Fruit fly (Drosophila melanogaster): ENCODE measurements around the gene CYLD.

CYLD gene

DNA sequence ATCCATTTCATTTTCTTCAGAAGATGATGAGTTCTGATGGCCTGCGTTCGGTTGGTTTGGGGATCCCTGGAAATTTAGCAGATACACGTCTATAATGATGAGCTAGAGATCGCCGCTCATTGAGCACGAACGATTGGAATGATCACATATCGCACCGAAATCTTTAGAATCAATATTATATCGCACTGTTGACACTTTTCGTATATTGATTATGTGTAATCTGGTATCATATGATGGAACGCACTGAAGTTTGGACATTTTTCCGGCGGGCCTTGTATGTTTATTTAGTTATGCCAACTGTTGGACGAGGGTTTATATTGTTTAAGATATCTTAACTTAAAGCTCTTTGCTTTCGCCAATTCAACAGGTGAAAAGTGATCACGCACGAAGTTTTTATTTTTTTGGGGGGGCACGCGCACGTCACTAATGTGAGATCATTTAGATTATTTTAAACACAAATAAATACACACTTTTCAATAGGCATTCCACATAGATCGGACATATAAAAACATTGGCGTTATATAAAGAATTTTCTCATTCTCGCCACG lies 21.5 kb upstream of the CYLD start (continued):
- TF ChIP-seq ro (GFP tag; IDR thresholded peaks at IDR 0.05) (no peak), gro (GFP tag; optimal IDR thresholded peaks at IDR 0.05) (no peak), scrt (GFP tag; optimal IDR thresholded peaks at IDR 0.05) (no peak), cad (GFP tag; optimal IDR thresholded peaks at IDR 0.05) (no peak), Dip3 (GFP tag; optimal IDR thresholded peaks at IDR 0.05) (no peak), D19B (GFP tag; optimal IDR thresholded peaks at IDR 0.05) (peak; percentile 12), en (GFP tag; optimal IDR thresholded peaks at IDR 0.05) (peak; percentile 15), H15 (GFP tag; IDR thresholded peaks at IDR 0.05) (0 out of 3 replicates have a peak, but pooled peaks have one; percentile 10), bowl (GFP tag; IDR thresholded peaks at IDR 0.05) (no peak), mam (GFP tag; optimal IDR thresholded peaks at IDR 0.05) (no peak), emc (GFP tag; optimal IDR thresholded peaks at IDR 0.05) (no peak), HLH3B (GFP tag; IDR thresholded peaks at IDR 0.05) (no peak), E2f1 (GFP tag; IDR thresholded peaks at IDR 0.05) (no peak), ac (GFP tag; optimal IDR thresholded peaks at IDR 0.05) (no peak), CG1602 (GFP tag; optimal IDR thresholded peaks at IDR 0.05) (no peak), ATbp (GFP tag; optimal IDR thresholded peaks at IDR 0.05) (no peak), fd64A (GFP tag; optimal IDR thresholded peaks at IDR 0.05) (no peak), Bgb (GFP tag; IDR thresholded peaks at IDR 0.05; ENCODE audit: partially characterized antibody) (peak; percentile 46; the same call in 1 of the 2 replicates), CG31388 (GFP tag; optimal IDR thresholded peaks at IDR 0.05) (no peak), Sox100B (GFP tag; optimal IDR thresholded peaks at IDR 0.05) (peak; percentile 33), CG43689 (GFP tag; IDR thresholded peaks at IDR 0.05) (no peak), Hr51 (GFP tag; optimal IDR thresholded peaks at IDR 0.05) (no peak), CG12942 (GFP tag; optimal IDR thresholded peaks at IDR 0.05) (no peak), amos (GFP tag; IDR thresholded peaks at IDR 0.05; ENCODE audit: partially characterized antibody) (peak; percentile 60; the same call in 1 of the 2 replicates), CG14014 (GFP tag; IDR thresholded peaks at IDR 0.05) (0 out of 2 replicates have a peak, but pooled peaks have one; percentile 34), ab (GFP tag; optimal IDR thresholded peaks at IDR 0.05) (no peak), zfh2 (GFP tag; optimal IDR thresholded peaks at IDR 0.05) (peak; percentile 35), fu2 (GFP tag; optimal IDR thresholded peaks at IDR 0.05) (no peak), BEAF-32 (GFP tag; optimal IDR thresholded peaks at IDR 0.05) (peak; percentile 78), sob (GFP tag; IDR thresholded peaks at IDR 0.05) (peak; percentile 33; the same call in 1 of the 2 replicates), CG4730 (GFP tag; IDR thresholded peaks at IDR 0.05) (no peak), CG7963 (GFP tag; IDR thresholded peaks at IDR 0.05; ENCODE audit: partially characterized antibody) (0 out of 3 replicates have a peak, but pooled peaks have one; percentile 39), CG13624 (GFP tag; optimal IDR thresholded peaks at IDR 0.05) (peak; percentile 21), Antp (GFP tag; optimal IDR thresholded peaks at IDR 0.05) (peak; percentile 18), unc-4 (GFP tag; IDR thresholded peaks at IDR 0.05; ENCODE audit: partially characterized antibody) (peak; percentile 76), CG18476 (GFP tag; optimal IDR thresholded peaks at IDR 0.05) (no peak), Mes4 (GFP tag; optimal IDR thresholded peaks at IDR 0.05) (no peak), CG12071 (GFP tag; optimal IDR thresholded peaks at IDR 0.05) (no peak), CG16779 (GFP tag; IDR thresholded peaks at IDR 0.05) (no peak), nerfin-2 (GFP tag; IDR thresholded peaks at IDR 0.05; ENCODE audit: partially characterized antibody) (peak; percentile 60), CG8478 (optimal IDR thresholded peaks at IDR 0.05) (no peak), hkb (optimal IDR thresholded peaks at IDR 0.05) (no peak), hkb (GFP tag; IDR thresholded peaks at IDR 0.05) (no peak), CG7987 (GFP tag; optimal IDR thresholded peaks at IDR 0.05) (peak; percentile 21), CG2889 (GFP tag; IDR thresholded peaks at IDR 0.05) (no peak), CG7928 (GFP tag; optimal IDR thresholded peaks at IDR 0.05) (peak; percentile 50), knrl (GFP tag; IDR thresholded peaks at IDR 0.05; ENCODE audit: partially characterized antibody) (peak; percentile 86; the same call in 2 of the 3 replicates), CG17829 (tag; optimal IDR thresholded peaks at IDR 0.05) (peak; percentile 9), run (tag; optimal IDR thresholded peaks at IDR 0.05) (no peak), CG32532 (GFP tag; IDR thresholded peaks at IDR 0.05) (0 out of 2 replicates have a peak, but pooled peaks have one; percentile 29), CG9932 (GFP tag; IDR thresholded peaks at IDR 0.05) (no peak; the same call in 1 of the 2 replicates)
